Worm (Caenorhabditis elegans): ENCODE measurements around the gene twk-22.

DNA sequence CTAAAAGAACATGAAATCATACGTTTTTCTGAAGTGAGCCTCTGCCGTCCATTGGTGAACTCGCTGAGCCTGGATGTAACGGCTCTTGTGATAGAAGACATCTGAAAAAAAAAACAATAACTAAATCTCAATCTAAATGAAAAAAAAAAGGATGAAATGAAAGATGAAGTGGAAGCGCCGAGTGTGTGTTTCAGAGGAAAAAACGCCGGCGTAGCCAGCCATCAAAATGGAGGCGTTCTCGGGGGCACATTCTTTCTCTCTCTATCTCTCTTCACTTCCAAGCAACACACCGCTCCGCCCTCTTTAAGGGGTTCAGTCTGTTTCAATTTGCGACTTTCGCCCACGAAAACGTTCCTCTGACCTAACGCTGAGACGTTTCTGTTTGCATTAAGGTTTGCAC, 11.4 kb downstream of the twk-22 start, which contains the start of gene T01B4.3:
- TF ChIP-seq zim-3 (tag; optimal IDR thresholded peaks at IDR 0.05) (no peak), ama-1 (optimal IDR thresholded peaks at IDR 0.05) (no peak), ama-1 (GFP tag; optimal IDR thresholded peaks at IDR 0.05) (no peak), rcor-1 (GFP tag; IDR thresholded peaks at IDR 0.05) (no peak), pha-4 (tag; optimal IDR thresholded peaks at IDR 0.05) (no peak), dpff-1 (tag; optimal IDR thresholded peaks at IDR 0.05) (no peak), madf-8 (GFP tag; conservative IDR thresholded peaks at IDR 0.05) (no peak), nhr-80 (tag; optimal IDR thresholded peaks at IDR 0.05) (no peak), K12H6.12 (tag; optimal IDR thresholded peaks at IDR 0.05) (no peak), ets-4 (GFP tag; optimal IDR thresholded peaks at IDR 0.05) (no peak), mes-4 (tag; optimal IDR thresholded peaks at IDR 0.05) (no peak), him-1 (tag; optimal IDR thresholded peaks at IDR 0.05) (no peak), sea-2 (GFP tag; IDR thresholded peaks at IDR 0.05) (no peak)

All from whole organism, young adult.